Worm (Caenorhabditis elegans): ENCODE data around the gene F22E5.12.

ce11 chrII:2656606-2657005, 9.9 kb upstream of the F22E5.12 start, which contains the start of gene sri-47:
- TF ChIP-seq nhr-237 (tag; optimal IDR thresholded peaks at IDR 0.05) (no peak), mep-1 (tag; optimal IDR thresholded peaks at IDR 0.05) (no peak)

Measured in whole organism, mixed stage, embryonic.